Worm (Caenorhabditis elegans) whole organism, L1 larva: Measurements from ENCODE around the gene pmp-3.

ENCODE experiments used
- ceh-82 ChIP-seq, 3 experiments: fragments of 150-350 bp in 1 of 3; sonication (generic microtip) in 2 of 3; optimal IDR thresholded peaks; 2 replicates each; lab custom pipeline; 2014 to 2017; ENCODE audit warnings: missing biosample characterization in 3 of 3, missing genetic modification characterization in 3 of 3
- lin-13 ChIP-seq: fragments of 150-350 bp; optimal IDR thresholded peaks from 2 replicates; lab custom pipeline; 2014; ENCODE audit warnings: missing biosample characterization, missing genetic modification reagents, missing genetic modification characterization
- lir-3 ChIP-seq: sonication (generic microtip); optimal IDR thresholded peaks from 2 replicates; lab custom pipeline; 2016; ENCODE audit warnings: mild to moderate bottlenecking, missing genetic modification characterization, moderate library complexity, missing compliant biosample characterization; ENCODE audit not compliant: poor library complexity
- nhr-237 ChIP-seq: fragments of 150-350 bp; optimal IDR thresholded peaks from 2 replicates; lab custom pipeline; 2014; ENCODE audit warnings: missing biosample characterization, missing genetic modification characterization
- skn-1 ChIP-seq: fragments of 150-350 bp; optimal IDR thresholded peaks from 2 replicates; lab custom pipeline; 2014; ENCODE audit warnings: missing biosample characterization, missing genetic modification characterization
- tbx-2 ChIP-seq: sonication (generic microtip); optimal IDR thresholded peaks from 2 replicates; lab custom pipeline; 2016; ENCODE audit warnings: missing genetic modification characterization, missing compliant biosample characterization

- TF ChIP-seq tbx-2 (tag; lab: Kevin White, UChicago): peak; percentile 22
- no peak for TF ChIP-seq lin-13 (GFP tag; lab: Kevin White, UChicago)
- no peak for TF ChIP-seq ceh-82 (tag; optimal IDR thresholded peaks at IDR 0.05; lab: Kevin White, UChicago)
- no peak for TF ChIP-seq lir-3 (tag; lab: Kevin White, UChicago)
- peak; percentile 22 for TF ChIP-seq skn-1
- no peak for TF ChIP-seq nhr-237
Observed at ce11 chrV:14645817-14646789, at the start of gene pmp-3, which contains the start of gene rfc-1.
